Fruit fly (Drosophila melanogaster) whole organism, wandering third instar larva: ENCODE results near the gene CG7330.

Source experiments
- Abd-B ChIP-seq: fragments of >200 bp; optimal IDR thresholded peaks from 2 replicates; lab custom pipeline; 2017; ENCODE audit warnings: missing biosample characterization, missing genetic modification characterization
- CG32264 ChIP-seq: fragments of 200-800 bp; sonication (Bioruptor generic); optimal IDR thresholded peaks from 2 replicates; lab custom pipeline; 2016; ENCODE audit warnings: missing biosample characterization, missing genetic modification characterization
- CG9705 ChIP-seq: fragments of 200-800 bp; sonication (Bioruptor generic); optimal IDR thresholded peaks from 2 replicates; lab custom pipeline; 2018; ENCODE audit warnings: missing biosample characterization, mild to moderate bottlenecking, missing genetic modification characterization
- CrebA ChIP-seq: fragments of 200-800 bp; sonication (Bioruptor generic); optimal IDR thresholded peaks from 2 replicates; lab custom pipeline; 2016; ENCODE audit warnings: missing biosample characterization, mild to moderate bottlenecking, missing genetic modification characterization, borderline replicate concordance
- Dfd ChIP-seq: fragments of >200 bp; optimal IDR thresholded peaks from 2 replicates; lab custom pipeline; 2017; ENCODE audit warnings: missing biosample characterization, missing genetic modification characterization
- Dif ChIP-seq: fragments of 200-275, 200-300 bp; sonication (Bioruptor generic); optimal IDR thresholded peaks from 2 replicates; lab custom pipeline; 2018; ENCODE audit warnings: missing biosample characterization, missing genetic modification characterization; ENCODE audit not compliant: partially characterized antibody
- HLH106 ChIP-seq: fragments of 200-800 bp; optimal IDR thresholded peaks from 3 replicates; lab custom pipeline; 2019; ENCODE audit warnings: missing biosample characterization, mild to moderate bottlenecking, missing genetic modification characterization, moderate library complexity
- Hnf4 ChIP-seq: fragments of 200-800 bp; sonication (Bioruptor generic); optimal IDR thresholded peaks from 2 replicates; lab custom pipeline; 2016; ENCODE audit warnings: missing biosample characterization, mild to moderate bottlenecking, missing genetic modification characterization
- Hr78 ChIP-seq: fragments of >200 bp; optimal IDR thresholded peaks from 2 replicates; lab custom pipeline; 2017; ENCODE audit warnings: missing biosample characterization, missing genetic modification characterization
- Hr83 ChIP-seq: fragments of 200-300 bp; sonication (Bioruptor generic); optimal IDR thresholded peaks from 2 replicates; lab custom pipeline; 2016; ENCODE audit warnings: missing biosample characterization, mild to moderate bottlenecking, missing genetic modification characterization, moderate library complexity; ENCODE audit not compliant: poor library complexity, severe bottlenecking
- Jra ChIP-seq: sonication (Bioruptor generic); optimal IDR thresholded peaks from 2 replicates; lab custom pipeline; 2016; ENCODE audit warnings: missing biosample characterization, missing genetic modification characterization
- Myc ChIP-seq: fragments of >200 bp; optimal IDR thresholded peaks from 2 replicates; lab custom pipeline; 2017
- N ChIP-seq: fragments of >200 bp; optimal IDR thresholded peaks from 2 replicates; lab custom pipeline; 2018; ENCODE audit warnings: missing biosample characterization, missing external identifiers, missing genetic modification characterization
- OdsH ChIP-seq: fragments of 200-800 bp; sonication (Bioruptor generic); optimal IDR thresholded peaks from 2 replicates; lab custom pipeline; 2016; ENCODE audit warnings: missing biosample characterization, mild to moderate bottlenecking, missing genetic modification characterization
- Rel ChIP-seq, 2 experiments: fragments of 200-800 bp; sonication (Bioruptor generic) in 1 of 2; optimal IDR thresholded peaks; 2 replicates in 1 of 2; 3 replicates in 1 of 2; lab custom pipeline; 2016 to 2019; ENCODE audit warnings: mild to moderate bottlenecking in 2 of 2, missing biosample characterization in 2 of 2, missing genetic modification characterization in 2 of 2, moderate library complexity in 1 of 2
- Sp1 ChIP-seq: fragments of 200-800 bp; sonication (Bioruptor generic); optimal IDR thresholded peaks from 3 replicates; lab custom pipeline; 2019; ENCODE audit warnings: missing biosample characterization, mild to moderate bottlenecking, missing genetic modification characterization, moderate library complexity
- Vsx2 ChIP-seq: fragments of 200-300, 225-300 bp; sonication (Bioruptor generic); optimal IDR thresholded peaks from 2 replicates; lab custom pipeline; 2018; ENCODE audit warnings: missing biosample characterization, missing genetic modification characterization; ENCODE audit not compliant: partially characterized antibody
- br ChIP-seq: fragments of 200-800 bp; sonication (Bioruptor generic); optimal IDR thresholded peaks from 2 replicates; lab custom pipeline; 2016; ENCODE audit warnings: missing biosample characterization, missing genetic modification characterization
- brk ChIP-seq: fragments of 200-800 bp; sonication (Bioruptor generic); optimal IDR thresholded peaks from 2 replicates; lab custom pipeline; 2016; ENCODE audit warnings: missing biosample characterization, mild to moderate bottlenecking, missing genetic modification characterization
- dmrt93B ChIP-seq: fragments of 200-800 bp; sonication (Bioruptor generic); optimal IDR thresholded peaks from 2 replicates; lab custom pipeline; 2018; ENCODE audit warnings: missing biosample characterization, mild to moderate bottlenecking, missing genetic modification characterization
- dsf ChIP-seq: sonication (Bioruptor generic); optimal IDR thresholded peaks from 2 replicates; lab custom pipeline; 2016; ENCODE audit warnings: missing biosample characterization, missing genetic modification characterization, borderline replicate concordance
- ey ChIP-seq: fragments of 200-800 bp; sonication (Bioruptor generic); optimal IDR thresholded peaks from 2 replicates; lab custom pipeline; 2016; ENCODE audit warnings: missing biosample characterization, missing genetic modification characterization
- foxo ChIP-seq, 2 experiments: fragments of 200-800 bp; sonication (Bioruptor generic); optimal IDR thresholded peaks; 2 replicates in 1 of 2; 3 replicates in 1 of 2; lab custom pipeline; 2016 to 2017; ENCODE audit warnings: missing biosample characterization in 2 of 2, missing genetic modification characterization in 2 of 2
- fru ChIP-seq: fragments of 200-800 bp; sonication (Bioruptor generic); optimal IDR thresholded peaks from 3 replicates; lab custom pipeline; 2016; ENCODE audit warnings: missing biosample characterization, mild to moderate bottlenecking, missing genetic modification characterization
- h ChIP-seq: fragments of 200-800 bp; sonication (Bioruptor generic); optimal IDR thresholded peaks from 3 replicates; lab custom pipeline; 2016; ENCODE audit warnings: missing biosample characterization, mild to moderate bottlenecking, missing genetic modification characterization
- jim ChIP-seq: fragments of 175-275, 200-325 bp; sonication (Bioruptor generic); optimal IDR thresholded peaks from 2 replicates; lab custom pipeline; 2016; ENCODE audit warnings: missing biosample characterization, mild to moderate bottlenecking, missing genetic modification characterization
- lola ChIP-seq: fragments of >200 bp; optimal IDR thresholded peaks from 2 replicates; lab custom pipeline; 2017; ENCODE audit warnings: missing biosample characterization, missing genetic modification characterization
- pan ChIP-seq: fragments of >200 bp; optimal IDR thresholded peaks from 2 replicates; lab custom pipeline; 2017
- psq ChIP-seq: fragments of 200-800 bp; sonication (Bioruptor generic); optimal IDR thresholded peaks from 3 replicates; lab custom pipeline; 2017; ENCODE audit warnings: missing biosample characterization, mild to moderate bottlenecking, missing genetic modification characterization, moderate library complexity
- rgr ChIP-seq: fragments of 200-800 bp; sonication (Bioruptor generic); optimal IDR thresholded peaks from 3 replicates; lab custom pipeline; 2016; ENCODE audit warnings: missing biosample characterization, mild to moderate bottlenecking, missing genetic modification characterization
- sage ChIP-seq: fragments of 200-800 bp; sonication (Bioruptor generic); optimal IDR thresholded peaks from 2 replicates; lab custom pipeline; 2016; ENCODE audit warnings: missing biosample characterization, mild to moderate bottlenecking, missing genetic modification characterization
- sv ChIP-seq: fragments of 200-800 bp; sonication (Bioruptor generic); optimal IDR thresholded peaks from 3 replicates; lab custom pipeline; 2016; ENCODE audit warnings: missing biosample characterization, missing genetic modification characterization
- tai ChIP-seq: sonication (Bioruptor generic); optimal IDR thresholded peaks from 2 replicates; lab custom pipeline; 2016; ENCODE audit warnings: missing biosample characterization, missing genetic modification characterization
- usp ChIP-seq: fragments of >200 bp; optimal IDR thresholded peaks from 2 replicates; lab custom pipeline; 2017; ENCODE audit warnings: missing biosample characterization, missing genetic modification characterization
- woc ChIP-seq: sonication (Bioruptor generic); optimal IDR thresholded peaks from 2 replicates; lab custom pipeline; 2016; ENCODE audit warnings: missing biosample characterization, mild to moderate bottlenecking, missing genetic modification characterization

CG7330 gene

DNA sequence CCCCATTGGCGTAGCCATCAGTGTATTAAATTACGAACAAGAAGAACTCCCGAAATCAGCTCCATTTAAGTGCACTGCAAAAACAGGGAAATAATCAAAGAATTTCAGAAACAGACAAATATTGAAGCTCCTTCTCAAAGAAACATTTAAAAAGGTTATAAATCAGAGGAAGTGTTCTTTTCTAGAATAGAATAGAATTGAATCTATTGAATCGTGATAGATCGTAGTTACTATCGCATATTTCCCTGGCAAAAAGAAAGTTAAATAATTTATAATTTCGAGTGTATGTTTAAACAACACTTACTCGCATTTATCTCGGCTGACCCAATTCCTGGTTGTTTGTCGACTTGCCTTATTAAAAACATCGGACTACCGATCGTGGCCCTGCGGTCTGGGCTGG, 50.0 kb downstream of the CG7330 start:
- no peak for TF ChIP-seq dmrt93B (GFP tag; lab: Kevin White, UChicago)
- peak; percentile 7 for TF ChIP-seq sage
- TF ChIP-seq Hnf4 (GFP tag; lab: Kevin White, UChicago): no peak
- no peak for TF ChIP-seq CG32264 (GFP tag; lab: Kevin White, UChicago)
- TF ChIP-seq HLH106 (tag; lab: Kevin White, UChicago): peak; percentile 48
- no peak for TF ChIP-seq dsf
- TF ChIP-seq Abd-B (GFP tag; lab: Kevin White, UChicago): no peak
- no peak for TF ChIP-seq Hr83 (GFP tag; lab: Kevin White, UChicago)
- TF ChIP-seq OdsH: peak; percentile 46
- TF ChIP-seq pan (lab: Kevin White, UChicago): no peak
- no peak for TF ChIP-seq CrebA (GFP tag; lab: Kevin White, UChicago)
- TF ChIP-seq h: peak; percentile 60
- TF ChIP-seq Rel (GFP tag; optimal IDR thresholded peaks at IDR 0.05; lab: Kevin White, UChicago): no peak
- TF ChIP-seq Rel (tag; optimal IDR thresholded peaks at IDR 0.05; lab: Kevin White, UChicago): no peak
- TF ChIP-seq Sp1: peak; percentile 51
- peak; percentile 61 for TF ChIP-seq ey (GFP tag; lab: Kevin White, UChicago)
- TF ChIP-seq foxo (GFP tag; optimal IDR thresholded peaks at IDR 0.05; lab: Kevin White, UChicago): peak in 1 of 2 experiments; percentile 63
- peak; percentile 68 for TF ChIP-seq fru (GFP tag; lab: Kevin White, UChicago)
- no peak for TF ChIP-seq Jra (GFP tag; lab: Kevin White, UChicago)
- TF ChIP-seq tai (GFP tag; lab: Kevin White, UChicago): peak; percentile 22
- peak; percentile 37 for TF ChIP-seq rgr
- no peak for TF ChIP-seq Dfd (GFP tag; lab: Kevin White, UChicago)
- no peak for TF ChIP-seq N
- peak; percentile 49 for TF ChIP-seq br (GFP tag; lab: Kevin White, UChicago)
- TF ChIP-seq brk (GFP tag; lab: Kevin White, UChicago): no peak
- TF ChIP-seq psq (GFP tag; lab: Kevin White, UChicago): peak; percentile 40
- no peak for TF ChIP-seq Myc

- TF ChIP-seq CrebA (GFP tag; lab: Kevin White, UChicago): no peak
- TF ChIP-seq Vsx2 (GFP tag; lab: Kevin White, UChicago): no peak
- no peak for TF ChIP-seq Rel (GFP tag; optimal IDR thresholded peaks at IDR 0.05; lab: Kevin White, UChicago)
- TF ChIP-seq Rel (tag; optimal IDR thresholded peaks at IDR 0.05; lab: Kevin White, UChicago): no peak
- no peak for TF ChIP-seq br (GFP tag; lab: Kevin White, UChicago)
- TF ChIP-seq usp (GFP tag; lab: Kevin White, UChicago): no peak
- no peak for TF ChIP-seq fru (GFP tag; lab: Kevin White, UChicago)
- no peak for TF ChIP-seq woc (GFP tag; lab: Kevin White, UChicago)
- no peak for TF ChIP-seq ey (GFP tag; lab: Kevin White, UChicago)
- no peak for TF ChIP-seq Myc
- TF ChIP-seq dsf: no peak
- TF ChIP-seq Hr83 (GFP tag; lab: Kevin White, UChicago): no peak
- no peak for TF ChIP-seq pan (lab: Kevin White, UChicago)
- TF ChIP-seq HLH106 (tag; lab: Kevin White, UChicago): no peak
- TF ChIP-seq Jra (GFP tag; lab: Kevin White, UChicago): no peak
- no peak for TF ChIP-seq lola (GFP tag; lab: Kevin White, UChicago)
- TF ChIP-seq Abd-B (GFP tag; lab: Kevin White, UChicago): no peak
- TF ChIP-seq rgr: no peak
- no peak for TF ChIP-seq tai (GFP tag; lab: Kevin White, UChicago)
- TF ChIP-seq Hr78 (GFP tag; lab: Kevin White, UChicago): no peak
Measured at dm6 chr3L:18200164-18200563, 51.4 kb downstream of the CG7330 start.

DNA sequence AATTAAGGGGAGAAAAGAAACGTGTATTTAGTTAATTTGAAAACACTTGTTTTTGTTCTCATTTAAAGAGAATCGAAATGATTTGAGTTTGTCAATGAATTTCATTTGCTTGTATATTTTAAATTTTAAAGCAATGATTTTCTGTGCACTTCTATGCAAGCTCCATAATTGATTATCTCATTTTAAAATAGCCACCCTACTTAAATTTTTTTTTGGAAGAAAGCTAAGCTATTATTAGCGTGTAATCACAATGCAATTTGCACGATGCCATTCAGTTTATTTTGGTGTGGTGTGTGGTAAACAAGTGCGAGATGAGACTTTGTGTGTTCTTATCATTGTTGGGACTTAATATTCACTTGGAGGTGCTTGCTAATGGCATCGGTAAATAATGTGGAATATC, 52.5 kb downstream of the CG7330 start, which contains the start of gene CG7320:
Gene CG7320 (plus strand): TSS at position 301 of the 400 bp plus-strand sequence.
- TF ChIP-seq dsf (no peak), CG9705 (GFP tag; lab: Kevin White, UChicago) (no peak), Dfd (GFP tag; lab: Kevin White, UChicago) (no peak), Hr78 (GFP tag; lab: Kevin White, UChicago) (no peak), Hr83 (GFP tag; lab: Kevin White, UChicago) (no peak), foxo (GFP tag; optimal IDR thresholded peaks at IDR 0.05; lab: Kevin White, UChicago) (no peak), jim (GFP tag; lab: Kevin White, UChicago) (no peak), psq (GFP tag; lab: Kevin White, UChicago) (no peak), sage (no peak), N (no peak), pan (lab: Kevin White, UChicago) (no peak), Abd-B (GFP tag; lab: Kevin White, UChicago) (no peak), usp (GFP tag; lab: Kevin White, UChicago) (no peak), sv (GFP tag; lab: Kevin White, UChicago) (no peak), Hnf4 (GFP tag; lab: Kevin White, UChicago) (no peak), Dif (no peak), woc (GFP tag; lab: Kevin White, UChicago) (no peak), Jra (GFP tag; lab: Kevin White, UChicago) (no peak), CG32264 (GFP tag; lab: Kevin White, UChicago) (no peak), CrebA (GFP tag; lab: Kevin White, UChicago) (no peak)
- TF ChIP-seq, all 38 proteins: peak for 0
